Worm (Caenorhabditis elegans): Measurements from ENCODE around the gene rbm-42.

DNA sequence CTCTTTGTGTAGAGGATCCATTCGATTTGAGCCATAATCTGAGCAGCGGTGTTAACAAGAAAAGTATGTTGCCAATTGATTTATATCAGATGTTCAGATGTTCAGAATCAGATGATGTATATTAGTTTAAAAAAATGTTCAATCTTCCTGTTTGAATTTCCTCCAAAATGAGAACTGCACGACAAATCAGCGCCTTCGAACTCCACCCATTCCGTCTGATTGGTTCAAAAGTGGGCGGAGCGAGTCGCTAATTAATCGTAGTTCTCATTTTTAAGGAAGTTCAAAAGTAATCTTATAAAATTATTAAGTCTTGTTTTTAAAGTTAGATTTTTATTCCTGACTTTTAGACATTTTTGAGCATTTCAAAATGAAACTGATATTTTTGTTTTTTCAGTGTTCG lies 26.1 kb upstream of the rbm-42 start:
- TF ChIP-seq ceh-9 (tag; optimal IDR thresholded peaks at IDR 0.05) (no peak), nhr-11 (tag; optimal IDR thresholded peaks at IDR 0.05) (no peak), hlh-15 (tag; optimal IDR thresholded peaks at IDR 0.05) (no peak), lin-11 (tag; optimal IDR thresholded peaks at IDR 0.05) (no peak), hlh-13 (GFP tag; optimal IDR thresholded peaks at IDR 0.05) (no peak), pqm-1 (tag; optimal IDR thresholded peaks at IDR 0.05) (no peak), C08G9.2 (tag; optimal IDR thresholded peaks at IDR 0.05) (no peak), madf-2 (tag; optimal IDR thresholded peaks at IDR 0.05) (no peak), pax-1 (tag; optimal IDR thresholded peaks at IDR 0.05) (no peak), tbx-2 (tag; optimal IDR thresholded peaks at IDR 0.05) (no peak), fax-1 (tag; optimal IDR thresholded peaks at IDR 0.05) (no peak), ets-4 (tag; optimal IDR thresholded peaks at IDR 0.05) (no peak)
